Worm (Caenorhabditis elegans): ENCODE results near the gene agt-2.
A peak's percentile ranks its signal among the peaks of the same experiment; 100 is the strongest.

agt-2 gene

DNA sequence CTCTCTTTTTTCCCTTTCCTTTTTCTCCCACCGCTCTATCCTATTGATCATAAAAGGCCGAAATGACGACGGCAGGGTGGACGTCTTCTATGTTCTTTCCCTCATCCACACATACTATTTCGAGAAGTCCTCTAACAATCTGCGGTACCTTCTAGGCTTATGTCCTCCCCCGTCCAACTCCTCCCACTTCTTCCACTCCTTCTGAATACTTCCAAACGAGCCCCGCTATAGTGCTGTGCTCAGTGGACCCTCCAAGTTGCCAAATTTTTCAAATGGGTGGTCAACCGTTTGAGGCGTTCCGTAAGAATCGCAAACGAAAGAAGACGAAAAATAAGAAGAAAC, 37.6 kb downstream of the agt-2 start (continued):
- TF ChIP-seq unc-130 (tag; optimal IDR thresholded peaks at IDR 0.05) (no peak), unc-98 (GFP tag; IDR thresholded peaks at IDR 0.05) (no peak), dsc-1 (tag; optimal IDR thresholded peaks at IDR 0.05) (no peak), fkh-4 (tag; optimal IDR thresholded peaks at IDR 0.05; ENCODE audit: borderline replicate concordance) (no peak), ceh-90 (tag; optimal IDR thresholded peaks at IDR 0.05) (no peak), nhr-237 (tag; optimal IDR thresholded peaks at IDR 0.05) (no peak), zip-4 (GFP tag; optimal IDR thresholded peaks at IDR 0.05) (no peak), efl-3 (GFP tag; optimal IDR thresholded peaks at IDR 0.05) (no peak), dpl-1 (GFP tag; optimal IDR thresholded peaks at IDR 0.05) (no peak), nhr-85 (tag) (no peak), xbp-1 (tag; optimal IDR thresholded peaks at IDR 0.05) (no peak), mep-1 (tag; optimal IDR thresholded peaks at IDR 0.05) (peak; percentile 31), nhr-19 (GFP tag; conservative IDR thresholded peaks at IDR 0.05) (no peak)

DNA sequence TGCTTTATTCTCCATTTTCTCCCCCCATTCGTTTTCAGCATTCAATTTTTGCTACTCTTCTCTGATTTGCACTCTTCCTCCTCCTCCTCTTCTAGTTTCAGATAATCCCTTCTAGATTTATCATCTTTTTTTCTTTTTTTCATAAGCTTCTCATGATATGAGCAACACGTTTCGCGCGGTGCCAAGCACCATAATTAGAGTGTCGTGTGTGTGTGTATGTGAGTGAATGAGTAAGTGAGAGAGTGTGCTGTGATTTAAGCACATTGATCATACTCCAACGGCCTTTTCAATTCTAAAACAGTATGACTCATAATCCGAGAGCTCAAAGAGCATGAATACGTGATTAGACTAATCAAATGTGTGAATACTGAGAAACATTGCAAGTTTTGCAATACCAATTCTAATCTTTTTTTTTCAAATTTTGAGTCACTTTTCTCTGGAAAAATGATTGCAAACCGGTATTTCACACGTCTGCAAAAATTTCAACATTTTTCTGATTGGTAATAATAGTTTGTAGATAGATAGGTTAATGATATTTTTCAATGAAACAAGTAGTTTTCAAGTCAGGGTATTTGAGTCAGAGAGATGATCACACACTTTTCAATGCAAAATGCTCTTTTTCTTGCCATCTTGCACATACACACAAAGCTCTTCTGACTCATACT, 38.1 kb downstream of the agt-2 start:
- peak; percentile 14 for TF ChIP-seq mef-2 (tag; optimal IDR thresholded peaks at IDR 0.05)
- peak; percentile 53 for TF ChIP-seq nhr-47 (tag; optimal IDR thresholded peaks at IDR 0.05)
- TF ChIP-seq unc-62 (GFP tag; optimal IDR thresholded peaks at IDR 0.05): no peak
- TF ChIP-seq dsc-1 (tag; optimal IDR thresholded peaks at IDR 0.05): peak; percentile 95
- TF ChIP-seq sptf-1 (tag; optimal IDR thresholded peaks at IDR 0.05): no peak
- peak; percentile 58 for TF ChIP-seq jun-1 (tag; optimal IDR thresholded peaks at IDR 0.05)
- TF ChIP-seq alr-1 (tag; optimal IDR thresholded peaks at IDR 0.05; ENCODE audit: borderline replicate concordance): no peak
- no peak for TF ChIP-seq fkh-10 (GFP tag; optimal IDR thresholded peaks at IDR 0.05)
- TF ChIP-seq ets-5 (GFP tag; IDR thresholded peaks at IDR 0.05): no peak
- TF ChIP-seq nhr-90 (tag; optimal IDR thresholded peaks at IDR 0.05; ENCODE audit: poor library complexity): no peak
- 0 out of 2 replicates have a peak, but pooled peaks have one; percentile 13 for TF ChIP-seq ceh-88 (GFP tag; IDR thresholded peaks at IDR 0.05)
- peak; percentile 58 for TF ChIP-seq fos-1 (tag; optimal IDR thresholded peaks at IDR 0.05)
- no peak for TF ChIP-seq tlp-1 (tag; optimal IDR thresholded peaks at IDR 0.05)
- peak; percentile 14 for TF ChIP-seq sox-4 (tag; optimal IDR thresholded peaks at IDR 0.05)
- peak; percentile 42 for TF ChIP-seq nhr-85 (tag)
- no peak for TF ChIP-seq lin-13 (GFP tag; optimal IDR thresholded peaks at IDR 0.05)
- TF ChIP-seq xbp-1 (tag; optimal IDR thresholded peaks at IDR 0.05): no peak
- no peak for TF ChIP-seq ztf-4 (tag; optimal IDR thresholded peaks at IDR 0.05)
- TF ChIP-seq lin-35 (GFP tag; optimal IDR thresholded peaks at IDR 0.05): no peak
- no peak for TF ChIP-seq mep-1 (tag; optimal IDR thresholded peaks at IDR 0.05)
- TF ChIP-seq lir-3 (tag; optimal IDR thresholded peaks at IDR 0.05; ENCODE audit: poor library complexity): no peak
- peak; percentile 34 for TF ChIP-seq aly-2 (tag; optimal IDR thresholded peaks at IDR 0.05)
- TF ChIP-seq nhr-19 (GFP tag; conservative IDR thresholded peaks at IDR 0.05): no peak
- TF ChIP-seq vab-15 (tag; optimal IDR thresholded peaks at IDR 0.05): no peak
- peak; percentile 17 for TF ChIP-seq zip-4 (GFP tag; optimal IDR thresholded peaks at IDR 0.05)
- TF ChIP-seq elt-3 (tag; optimal IDR thresholded peaks at IDR 0.05): no peak
- TF ChIP-seq fkh-8 (tag; optimal IDR thresholded peaks at IDR 0.05): peak; percentile 85
- TF ChIP-seq ama-1 (optimal IDR thresholded peaks at IDR 0.05): no peak
- TF ChIP-seq nhr-71 (tag; optimal IDR thresholded peaks at IDR 0.05): no peak
- TF ChIP-seq pax-3 (tag; optimal IDR thresholded peaks at IDR 0.05): peak; percentile 65
- no peak for TF ChIP-seq mdl-1 (tag; optimal IDR thresholded peaks at IDR 0.05)
- TF ChIP-seq efl-1 (optimal IDR thresholded peaks at IDR 0.05): no peak
- peak in 1 of 2 experiments; percentile 38 for TF ChIP-seq efl-1 (GFP tag; optimal IDR thresholded peaks at IDR 0.05 in 1 of 2)

DNA sequence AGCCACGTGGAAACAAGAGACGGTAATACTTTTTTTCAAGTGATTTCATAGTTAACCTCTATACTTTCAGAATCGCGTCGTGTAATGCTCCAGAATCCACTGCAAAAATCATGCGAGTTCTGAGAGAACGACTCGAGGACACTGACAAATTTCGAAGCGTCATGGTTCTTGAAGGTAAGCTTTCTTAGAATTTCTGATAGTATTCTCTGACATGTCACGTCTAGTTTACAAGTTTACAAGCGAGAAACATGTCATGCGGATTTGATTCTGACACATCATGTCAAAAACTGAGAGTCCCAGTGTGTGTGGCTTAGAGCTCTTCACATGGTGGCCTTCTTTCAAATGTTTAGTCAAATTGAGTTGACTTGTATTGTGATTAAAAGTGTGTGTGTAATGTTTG, 39.0 kb downstream of the agt-2 start:
- TF ChIP-seq hpl-2 (GFP tag; optimal IDR thresholded peaks at IDR 0.05) (no peak), pax-3 (tag; optimal IDR thresholded peaks at IDR 0.05) (no peak), nhr-20 (tag; optimal IDR thresholded peaks at IDR 0.05) (no peak), lin-14 (GFP tag; optimal IDR thresholded peaks at IDR 0.05) (peak; percentile 38), nhr-47 (tag; optimal IDR thresholded peaks at IDR 0.05) (peak; percentile 58), nhr-11 (tag; optimal IDR thresholded peaks at IDR 0.05) (peak; percentile 11), ztf-4 (tag; optimal IDR thresholded peaks at IDR 0.05) (peak; percentile 48), unc-86 (tag; optimal IDR thresholded peaks at IDR 0.05) (no peak), egl-13 (tag; optimal IDR thresholded peaks at IDR 0.05) (peak; percentile 55), fkh-4 (tag; optimal IDR thresholded peaks at IDR 0.05; ENCODE audit: borderline replicate concordance) (no peak), nhr-71 (tag; optimal IDR thresholded peaks at IDR 0.05) (peak; percentile 68), lsy-2 (tag; optimal IDR thresholded peaks at IDR 0.05) (peak in 1 of 2 experiments; percentile 13), C04F5.9 (tag; optimal IDR thresholded peaks at IDR 0.05) (no peak), irx-1 (tag; optimal IDR thresholded peaks at IDR 0.05) (no peak), elt-3 (tag; optimal IDR thresholded peaks at IDR 0.05) (no peak), sox-4 (tag; optimal IDR thresholded peaks at IDR 0.05) (peak; percentile 66), dsc-1 (tag; optimal IDR thresholded peaks at IDR 0.05) (peak; percentile 67), fkh-8 (tag; optimal IDR thresholded peaks at IDR 0.05) (peak; percentile 92)
